Worm (Caenorhabditis elegans): Measurements from ENCODE around the gene ZK792.4.

The ZK792.4 gene

ce11 chrIV:11692071-11692673 is 10.4 kb upstream of the ZK792.4 start:
- TF ChIP-seq lin-11 (tag; optimal IDR thresholded peaks at IDR 0.05) = peak; percentile 48
- peak; percentile 31 for TF ChIP-seq mab-5 (tag; optimal IDR thresholded peaks at IDR 0.05)
- peak; percentile 41 to 73 for TF ChIP-seq lsy-2 (tag; optimal IDR thresholded peaks at IDR 0.05)
- peak; percentile 78 for TF ChIP-seq lin-13 (GFP tag; optimal IDR thresholded peaks at IDR 0.05)
- no peak for TF ChIP-seq unc-62 (GFP tag; optimal IDR thresholded peaks at IDR 0.05)
- no peak for TF ChIP-seq zag-1 (tag; optimal IDR thresholded peaks at IDR 0.05)
- TF ChIP-seq nhr-12 (tag; optimal IDR thresholded peaks at IDR 0.05) = no peak
- TF ChIP-seq ztf-1 (GFP tag; conservative IDR thresholded peaks at IDR 0.05) = no peak
- TF ChIP-seq sem-4 (tag; optimal IDR thresholded peaks at IDR 0.05) = peak; percentile 51
- TF ChIP-seq R02D3.7 (tag; optimal IDR thresholded peaks at IDR 0.05) = no peak
- no peak for TF ChIP-seq mbf-1 (tag; optimal IDR thresholded peaks at IDR 0.05)
- no peak for TF ChIP-seq alr-1 (tag; optimal IDR thresholded peaks at IDR 0.05)
- peak; percentile 71 for TF ChIP-seq nhr-21 (tag; optimal IDR thresholded peaks at IDR 0.05)
- no peak for TF ChIP-seq elt-1 (tag; optimal IDR thresholded peaks at IDR 0.05)
- TF ChIP-seq nhr-25 (tag; optimal IDR thresholded peaks at IDR 0.05) = peak; percentile 77
- no peak for TF ChIP-seq aly-2 (tag; optimal IDR thresholded peaks at IDR 0.05)
- peak; percentile 66 for TF ChIP-seq sma-9 (GFP tag; optimal IDR thresholded peaks at IDR 0.05)
- TF ChIP-seq sma-9 (tag; optimal IDR thresholded peaks at IDR 0.05) = no peak
- peak; percentile 71 for TF ChIP-seq gmeb-1 (tag; optimal IDR thresholded peaks at IDR 0.05)
- peak; percentile 85 for TF ChIP-seq Y55F3AM.14 (GFP tag; optimal IDR thresholded peaks at IDR 0.05)
- TF ChIP-seq lin-39 (tag; optimal IDR thresholded peaks at IDR 0.05) = no peak
- TF ChIP-seq nhr-10 (tag; optimal IDR thresholded peaks at IDR 0.05) = no peak
- peak; percentile 15 for TF ChIP-seq nhr-6 (tag; optimal IDR thresholded peaks at IDR 0.05)
- peak in 1 of 2 experiments; percentile 69 for TF ChIP-seq mdl-1 (tag; optimal IDR thresholded peaks at IDR 0.05)
- TF ChIP-seq ceh-16 (tag; optimal IDR thresholded peaks at IDR 0.05) = peak; percentile 42
- TF ChIP-seq egl-27 (tag; optimal IDR thresholded peaks at IDR 0.05) = peak; percentile 45
- no peak for TF ChIP-seq skn-1 (tag; optimal IDR thresholded peaks at IDR 0.05)
- peak; percentile 85 for TF ChIP-seq crh-2 (tag; optimal IDR thresholded peaks at IDR 0.05)
- no peak for TF ChIP-seq unc-39 (tag; optimal IDR thresholded peaks at IDR 0.05)
- no peak for TF ChIP-seq elt-3 (tag; optimal IDR thresholded peaks at IDR 0.05)
- no peak for TF ChIP-seq unc-55 (GFP tag; optimal IDR thresholded peaks at IDR 0.05)
- no peak for TF ChIP-seq nhr-23 (tag; optimal IDR thresholded peaks at IDR 0.05)
- no peak for TF ChIP-seq ama-1 (optimal IDR thresholded peaks at IDR 0.05)
- no peak for TF ChIP-seq ztf-11 (tag; optimal IDR thresholded peaks at IDR 0.05)
- TF ChIP-seq nhr-237 (tag; optimal IDR thresholded peaks at IDR 0.05) = no peak
- no peak for TF ChIP-seq nhr-11 (tag; optimal IDR thresholded peaks at IDR 0.05)
- peak; percentile 27 for TF ChIP-seq ztf-4 (tag; optimal IDR thresholded peaks at IDR 0.05)
- peak; percentile 25 for TF ChIP-seq snpc-4 (tag; optimal IDR thresholded peaks at IDR 0.05)
- peak; percentile 80 for TF ChIP-seq sma-3 (GFP tag; optimal IDR thresholded peaks at IDR 0.05)
- TF ChIP-seq ceh-82 (tag; optimal IDR thresholded peaks at IDR 0.05) = no peak
- no peak for TF ChIP-seq peb-1 (tag; optimal IDR thresholded peaks at IDR 0.05)
- peak; percentile 90 for TF ChIP-seq nhr-129 (tag; optimal IDR thresholded peaks at IDR 0.05)
- TF ChIP-seq fos-1 (tag; optimal IDR thresholded peaks at IDR 0.05) = peak; percentile 87
- TF ChIP-seq blmp-1 (tag; optimal IDR thresholded peaks at IDR 0.05; ENCODE audit: insufficient read depth) = peak; percentile 81
- no peak for TF ChIP-seq ZK546.5 (tag; optimal IDR thresholded peaks at IDR 0.05)
- no peak for TF ChIP-seq dmd-4 (tag; optimal IDR thresholded peaks at IDR 0.05)
- TF ChIP-seq nhr-77 (tag; optimal IDR thresholded peaks at IDR 0.05) = no peak
- peak; percentile 76 for TF ChIP-seq C34F6.9 (tag; optimal IDR thresholded peaks at IDR 0.05)
- peak; percentile 90 for TF ChIP-seq F13H6.1 (tag; optimal IDR thresholded peaks at IDR 0.05)
